Worm (Caenorhabditis elegans) whole organism, midembryonic: ENCODE data around the gene K12H6.12.
A peak's percentile ranks its signal among the peaks of the same experiment; 100 is the strongest.

Experiments used
- T22C8.4 ChIP-seq: fragments of 200-800 bp; sonication (Bioruptor generic); IDR thresholded peaks from 2 replicates; pipeline ENCODE4 v1.3.6; 2022; ENCODE audit warnings: missing genetic modification characterization, missing compliant biosample characterization
- cog-1 ChIP-seq: sonication (generic microtip); optimal IDR thresholded peaks from 2 replicates; lab custom pipeline; 2016; ENCODE audit warnings: missing genetic modification characterization, missing compliant biosample characterization
- flt-1 ChIP-seq: fragments of 200-800 bp; sonication (Bioruptor generic); IDR thresholded peaks from 2 replicates; pipeline ENCODE4 v1.3.6; 2022; ENCODE audit warnings: missing genetic modification characterization, missing compliant biosample characterization
- med-1 ChIP-seq: sonication (generic microtip); optimal IDR thresholded peaks from 2 replicates; lab custom pipeline; 2017; ENCODE audit warnings: missing genetic modification characterization, mild to moderate bottlenecking, missing compliant biosample characterization, antibody characterized with exemption, missing genetic modification reagents; ENCODE audit not compliant: insufficient read depth
- tab-1 ChIP-seq: fragments of 200-800 bp; sonication (Bioruptor generic); IDR thresholded peaks from 2 replicates; pipeline ENCODE4 v1.3.6; 2022; ENCODE audit warnings: missing genetic modification characterization, missing compliant biosample characterization
- ztf-23 ChIP-seq: fragments of 200-800 bp; sonication (Bioruptor generic); IDR thresholded peaks from 2 replicates; pipeline ENCODE4 v1.3.6; 2022; ENCODE audit warnings: missing genetic modification reagents, missing genetic modification characterization, missing compliant biosample characterization
- ztf-29 ChIP-seq: fragments of 200-800 bp; sonication (Bioruptor generic); IDR thresholded peaks from 2 replicates; pipeline ENCODE4 v1.3.6; 2022; ENCODE audit warnings: missing genetic modification reagents, missing genetic modification characterization, missing compliant biosample characterization

ce11 chrII:2859873-2860821 lies 52.2 kb downstream of the K12H6.12 start:
- TF ChIP-seq ztf-23 (GFP tag; lab: Robert Waterston, UW) = peak; percentile 52; the same call in 1 of the 2 replicates
- TF ChIP-seq flt-1 = peak; percentile 81
- no peak for TF ChIP-seq ztf-29 (GFP tag; lab: Robert Waterston, UW)
- no peak for TF ChIP-seq med-1 (GFP tag; lab: Kevin White, UChicago)
- no peak for TF ChIP-seq T22C8.4
- TF ChIP-seq cog-1 (tag; lab: Kevin White, UChicago) = no peak
- TF ChIP-seq tab-1 (GFP tag; lab: Robert Waterston, UW) = peak; percentile 64
